Fruit fly (Drosophila melanogaster) whole organism, embryonic: Measurements from ENCODE around the gene CG34310.

Experiments used
- Atf-2 ChIP-seq: fragments of 200-800 bp; sonication (Bioruptor generic); optimal IDR thresholded peaks from 2 replicates; lab custom pipeline; 2016; ENCODE audit warnings: missing biosample characterization, missing genetic modification characterization
- CG10274 ChIP-seq: fragments of 200-800 bp; sonication (Bioruptor generic); optimal IDR thresholded peaks from 3 replicates; lab custom pipeline; 2017; ENCODE audit warnings: missing biosample characterization, mild to moderate bottlenecking, missing genetic modification characterization
- CG10959 ChIP-seq: fragments of 200-800 bp; sonication (Bioruptor generic); IDR thresholded peaks from 2 replicates; pipeline ENCODE4 v1.3.6; 2022; ENCODE audit warnings: missing biosample characterization, missing genetic modification characterization
- CG11093 ChIP-seq: fragments of 200-800 bp; sonication (Bioruptor generic); IDR thresholded peaks from 3 replicates; pipeline ENCODE4 v1.3.6; 2022; ENCODE audit warnings: missing biosample characterization, missing genetic modification characterization
- CG11504 ChIP-seq: fragments of 200-800 bp; sonication (Bioruptor generic); optimal IDR thresholded peaks from 3 replicates; lab custom pipeline; 2019; ENCODE audit warnings: missing biosample characterization, mild to moderate bottlenecking, missing genetic modification characterization, moderate library complexity
- CG12769 ChIP-seq: fragments of 200-800 bp; sonication (Bioruptor generic); optimal IDR thresholded peaks from 2 replicates; lab custom pipeline; 2019; ENCODE audit warnings: missing biosample characterization, mild to moderate bottlenecking, missing genetic modification characterization, moderate library complexity
- CG14860 ChIP-seq: fragments of 200-800 bp; sonication (Bioruptor generic); IDR thresholded peaks from 3 replicates; pipeline ENCODE4 v1.3.6; 2022; ENCODE audit warnings: missing biosample characterization, missing genetic modification characterization; ENCODE audit not compliant: partially characterized antibody
- CG15696 ChIP-seq: fragments of 200-800 bp; sonication (Bioruptor generic); optimal IDR thresholded peaks from 2 replicates; lab custom pipeline; 2019; ENCODE audit warnings: missing biosample characterization, mild to moderate bottlenecking, missing genetic modification characterization, moderate library complexity
- CG17612 ChIP-seq: fragments of 200-800 bp; sonication (Bioruptor generic); IDR thresholded peaks from 2 replicates; pipeline ENCODE4 v1.3.6; 2022; ENCODE audit warnings: missing biosample characterization, missing genetic modification characterization
- CG18764 ChIP-seq: fragments of 200-800 bp; sonication (Bioruptor generic); optimal IDR thresholded peaks from 3 replicates; lab custom pipeline; 2016; ENCODE audit warnings: missing biosample characterization, missing genetic modification characterization
- CG2199 ChIP-seq: fragments of 200-800 bp; sonication (Bioruptor generic); IDR thresholded peaks from 3 replicates; pipeline ENCODE4 v1.3.6; 2022; ENCODE audit warnings: missing biosample characterization, missing genetic modification characterization
- CG33557 ChIP-seq: fragments of 200-800 bp; sonication (Bioruptor generic); optimal IDR thresholded peaks from 2 replicates; lab custom pipeline; 2019; ENCODE audit warnings: missing biosample characterization, mild to moderate bottlenecking, missing genetic modification characterization, moderate library complexity
- CG4404 ChIP-seq: fragments of 200-800 bp; sonication (Bioruptor generic); IDR thresholded peaks from 2 replicates; pipeline ENCODE4 v1.3.6; 2022; ENCODE audit warnings: missing biosample characterization, missing genetic modification characterization
- CG7271 ChIP-seq: fragments of 200-800 bp; sonication (Bioruptor generic); optimal IDR thresholded peaks from 2 replicates; lab custom pipeline; 2018; ENCODE audit warnings: missing biosample characterization, mild to moderate bottlenecking, missing genetic modification characterization, moderate library complexity
- CG7357 ChIP-seq: fragments of 200-800 bp; sonication (Bioruptor generic); IDR thresholded peaks from 3 replicates; pipeline ENCODE4 v1.3.6; 2022; ENCODE audit warnings: missing biosample characterization, missing genetic modification characterization
- CG7963 ChIP-seq: fragments of 200-800 bp; sonication (Bioruptor generic); IDR thresholded peaks from 3 replicates; pipeline ENCODE4 v1.3.6; 2022; ENCODE audit warnings: missing biosample characterization, missing genetic modification characterization; ENCODE audit not compliant: partially characterized antibody
- CG8089 ChIP-seq: fragments of 200-800 bp; sonication (Bioruptor generic); optimal IDR thresholded peaks from 3 replicates; lab custom pipeline; 2016; ENCODE audit warnings: missing biosample characterization, missing genetic modification characterization
- CG8281 ChIP-seq: fragments of 200-800 bp; sonication (Bioruptor generic); optimal IDR thresholded peaks from 2 replicates; lab custom pipeline; 2018; ENCODE audit warnings: missing biosample characterization, mild to moderate bottlenecking, missing genetic modification characterization, moderate library complexity
- CG9215 ChIP-seq: fragments of 200-800 bp; sonication (Bioruptor generic); IDR thresholded peaks from 2 replicates; pipeline ENCODE4 v1.3.6; 2022; ENCODE audit warnings: missing biosample characterization, missing genetic modification characterization
- CG9727 ChIP-seq: fragments of 200-800 bp; sonication (Bioruptor generic); optimal IDR thresholded peaks from 3 replicates; lab custom pipeline; 2017; ENCODE audit warnings: missing biosample characterization, mild to moderate bottlenecking, missing genetic modification characterization
- CG9817 ChIP-seq: fragments of 200-800 bp; sonication (Bioruptor generic); optimal IDR thresholded peaks from 2 replicates; lab custom pipeline; 2018; ENCODE audit warnings: missing biosample characterization, mild to moderate bottlenecking, missing genetic modification characterization, moderate library complexity
- Dp ChIP-seq: fragments of 200-800 bp; sonication (Bioruptor generic); optimal IDR thresholded peaks from 2 replicates; lab custom pipeline; 2018; ENCODE audit warnings: missing biosample characterization, mild to moderate bottlenecking, missing genetic modification characterization, moderate library complexity
- HLHmδ ChIP-seq: fragments of 200-800 bp; sonication (Bioruptor generic); optimal IDR thresholded peaks from 2 replicates; lab custom pipeline; 2018; ENCODE audit warnings: missing biosample characterization, mild to moderate bottlenecking, missing genetic modification characterization, moderate library complexity
- HmgD ChIP-seq: fragments of 200-800 bp; sonication (Bioruptor generic); optimal IDR thresholded peaks from 3 replicates; lab custom pipeline; 2016; ENCODE audit warnings: missing biosample characterization, missing genetic modification characterization
- Hr39 ChIP-seq: fragments of >200 bp; optimal IDR thresholded peaks from 2 replicates; lab custom pipeline; 2017
- NFAT ChIP-seq: fragments of 200-800 bp; sonication (Bioruptor generic); IDR thresholded peaks from 2 replicates; pipeline ENCODE4 v1.3.6; 2022; ENCODE audit warnings: missing biosample characterization, missing genetic modification characterization
- Oaz ChIP-seq: fragments of 200-800 bp; sonication (Bioruptor generic); IDR thresholded peaks from 2 replicates; pipeline ENCODE4 v1.3.6; 2022; ENCODE audit warnings: missing biosample characterization, missing genetic modification characterization
- Rfx ChIP-seq: fragments of 200-800 bp; sonication (Bioruptor generic); IDR thresholded peaks from 2 replicates; pipeline ENCODE4 v1.3.6; 2022; ENCODE audit warnings: missing biosample characterization, missing genetic modification characterization
- Xbp1 ChIP-seq: fragments of 200-800 bp; sonication (Bioruptor generic); optimal IDR thresholded peaks from 3 replicates; lab custom pipeline; 2016; ENCODE audit warnings: missing biosample characterization, mild to moderate bottlenecking, missing genetic modification characterization
- ap ChIP-seq: fragments of 200-800 bp; sonication (Bioruptor generic); IDR thresholded peaks from 2 replicates; pipeline ENCODE4 v1.3.6; 2022; ENCODE audit warnings: missing biosample characterization, missing genetic modification characterization
- ase ChIP-seq: fragments of 200-800 bp; sonication (Bioruptor generic); IDR thresholded peaks from 3 replicates; pipeline ENCODE4 v1.3.6; 2022; ENCODE audit warnings: missing biosample characterization, missing genetic modification characterization
- bbx ChIP-seq: fragments of 200-800 bp; sonication (Bioruptor generic); IDR thresholded peaks from 2 replicates; pipeline ENCODE4 v1.3.6; 2022; ENCODE audit warnings: missing biosample characterization, missing genetic modification characterization; ENCODE audit not compliant: partially characterized antibody
- bigmax ChIP-seq: fragments of 200-800 bp; sonication (Bioruptor generic); optimal IDR thresholded peaks from 2 replicates; lab custom pipeline; 2018; ENCODE audit warnings: missing biosample characterization, mild to moderate bottlenecking, missing genetic modification characterization
- dmrt11E ChIP-seq: fragments of 200-800 bp; sonication (Bioruptor generic); optimal IDR thresholded peaks from 3 replicates; lab custom pipeline; 2018; ENCODE audit warnings: missing biosample characterization, mild to moderate bottlenecking, missing genetic modification characterization, moderate library complexity
- dysf ChIP-seq: fragments of 200-800 bp; sonication (Bioruptor generic); IDR thresholded peaks from 3 replicates; pipeline ENCODE4 v1.3.6; 2022; ENCODE audit warnings: missing biosample characterization, missing genetic modification characterization
- fd102C ChIP-seq: fragments of 200-800 bp; sonication (Bioruptor generic); optimal IDR thresholded peaks from 2 replicates; lab custom pipeline; 2018; ENCODE audit warnings: missing biosample characterization, mild to moderate bottlenecking, missing genetic modification characterization, moderate library complexity
- gcm ChIP-seq: fragments of 200-800 bp; sonication (Bioruptor generic); optimal IDR thresholded peaks from 2 replicates; lab custom pipeline; 2019; ENCODE audit warnings: missing biosample characterization, mild to moderate bottlenecking, missing genetic modification characterization, moderate library complexity
- hbn ChIP-seq: fragments of 200-800 bp; sonication (Bioruptor generic); IDR thresholded peaks from 2 replicates; pipeline ENCODE4 v1.3.6; 2022; ENCODE audit warnings: missing biosample characterization, missing genetic modification characterization; ENCODE audit not compliant: partially characterized antibody
- lilli ChIP-seq: fragments of 200-800 bp; sonication (Bioruptor generic); optimal IDR thresholded peaks from 3 replicates; lab custom pipeline; 2016; ENCODE audit warnings: missing biosample characterization, missing genetic modification characterization
- nau ChIP-seq: fragments of 200-800 bp; sonication (Bioruptor generic); optimal IDR thresholded peaks from 3 replicates; lab custom pipeline; 2017; ENCODE audit warnings: missing biosample characterization, mild to moderate bottlenecking, missing genetic modification characterization, missing genetic modification reagents
- nerfin-2 ChIP-seq: fragments of 200-800 bp; sonication (Bioruptor generic); IDR thresholded peaks from 2 replicates; pipeline ENCODE4 v1.3.6; 2022; ENCODE audit warnings: missing biosample characterization, missing genetic modification characterization; ENCODE audit not compliant: partially characterized antibody
- onecut ChIP-seq: fragments of 200-800 bp; sonication (Bioruptor generic); IDR thresholded peaks from 2 replicates; pipeline ENCODE4 v1.3.6; 2022; ENCODE audit warnings: missing biosample characterization, missing genetic modification characterization
- pnt ChIP-seq: fragments of 200-800 bp; sonication (Bioruptor generic); optimal IDR thresholded peaks from 3 replicates; lab custom pipeline; 2016; ENCODE audit warnings: missing biosample characterization, missing genetic modification characterization
- pzg ChIP-seq: fragments of 200-800 bp; sonication (Bioruptor generic); optimal IDR thresholded peaks from 3 replicates; lab custom pipeline; 2018; ENCODE audit warnings: missing biosample characterization, mild to moderate bottlenecking, missing genetic modification characterization, moderate library complexity
- ro ChIP-seq: fragments of 200-800 bp; sonication (Bioruptor generic); IDR thresholded peaks from 2 replicates; pipeline ENCODE4 v1.3.6; 2022; ENCODE audit warnings: missing biosample characterization, missing genetic modification characterization
- row ChIP-seq: fragments of 200-800 bp; sonication (Bioruptor generic); IDR thresholded peaks from 3 replicates; pipeline ENCODE4 v1.3.6; 2022; ENCODE audit warnings: missing biosample characterization, missing genetic modification characterization
- sr ChIP-seq: fragments of 200-800 bp; sonication (Bioruptor generic); IDR thresholded peaks from 3 replicates; pipeline ENCODE4 v1.3.6; 2022; ENCODE audit warnings: missing biosample characterization, missing genetic modification characterization
- tll ChIP-seq, 2 experiments: fragments of 200-800 bp in 1 of 2; fragments of >200 bp in 1 of 2; sonication (Bioruptor generic) in 1 of 2; optimal IDR thresholded peaks; 2 replicates each; lab custom pipeline; 2017 to 2019; ENCODE audit warnings: missing biosample characterization in 2 of 2, missing genetic modification characterization in 2 of 2, mild to moderate bottlenecking in 1 of 2, moderate library complexity in 1 of 2
- trh ChIP-seq: fragments of 200-800 bp; sonication (Bioruptor generic); optimal IDR thresholded peaks from 2 replicates; lab custom pipeline; 2016; ENCODE audit warnings: missing biosample characterization, missing genetic modification characterization
- ttk ChIP-seq: fragments of 200-800 bp; sonication (Bioruptor generic); IDR thresholded peaks from 2 replicates; pipeline ENCODE4 v2.1.2; 2022; ENCODE audit warnings: missing biosample characterization, missing genetic modification characterization
- zfh2 ChIP-seq: fragments of 200-800 bp; sonication (Bioruptor generic); optimal IDR thresholded peaks from 2 replicates; lab custom pipeline; 2016; ENCODE audit warnings: missing biosample characterization, missing genetic modification characterization

The CG34310 gene

DNA sequence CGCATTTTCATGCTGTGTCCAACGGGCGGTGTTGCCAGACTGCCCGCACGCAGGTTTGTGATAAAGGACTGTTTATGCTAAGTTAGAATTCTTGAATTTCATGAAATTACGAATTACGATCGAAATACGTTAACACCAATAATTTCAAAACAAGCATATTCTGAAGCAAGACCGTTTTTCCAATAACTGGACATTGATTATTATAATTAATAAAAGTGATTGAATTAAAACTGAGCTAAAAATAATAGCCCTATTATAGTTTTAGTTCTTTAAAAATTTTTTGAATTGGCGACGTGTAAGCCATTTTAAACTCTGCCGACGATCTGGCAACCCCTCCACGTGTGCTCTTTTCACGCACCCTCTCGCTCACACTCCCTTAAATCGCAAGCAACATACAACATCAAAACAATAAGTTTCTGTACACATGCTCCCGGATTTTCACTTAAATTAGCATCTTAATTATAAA is 15.3 kb upstream of the CG34310 start (continued):
- no peak for TF ChIP-seq bigmax (GFP tag; lab: Kevin White, UChicago)
- TF ChIP-seq Rfx = peak; percentile 94
- peak; percentile 93 for TF ChIP-seq CG9215 (GFP tag; lab: Robert Waterston, UW)
- TF ChIP-seq CG7963 (GFP tag; lab: Robert Waterston, UW) = no peak
- TF ChIP-seq CG10959 (GFP tag; lab: Robert Waterston, UW) = peak; percentile 75
- peak; percentile 23 for TF ChIP-seq Dp (GFP tag; lab: Kevin White, UChicago)
- TF ChIP-seq CG12769 (tag; lab: Kevin White, UChicago) = peak; percentile 93
- TF ChIP-seq CG9817 (tag; lab: Kevin White, UChicago) = peak; percentile 96
- peak; percentile 93 for TF ChIP-seq Oaz (GFP tag; lab: Robert Waterston, UW)
- TF ChIP-seq onecut (GFP tag; lab: Robert Waterston, UW) = peak; percentile 83
- peak; percentile 87 for TF ChIP-seq CG10274 (GFP tag; lab: Kevin White, UChicago)
- peak; percentile 97 for TF ChIP-seq lilli (GFP tag; lab: Kevin White, UChicago)
- TF ChIP-seq pnt (GFP tag; lab: Kevin White, UChicago) = peak; percentile 86
- TF ChIP-seq hbn = no peak
- TF ChIP-seq CG11093 (GFP tag; lab: Robert Waterston, UW) = peak; percentile 80
- peak; percentile 87 for TF ChIP-seq Atf-2 (GFP tag; lab: Kevin White, UChicago)
- peak; percentile 28 for TF ChIP-seq tll (GFP tag; optimal IDR thresholded peaks at IDR 0.05; lab: Kevin White, UChicago)
- TF ChIP-seq CG8089 = peak; percentile 83
- no peak for TF ChIP-seq nerfin-2 (GFP tag; lab: Robert Waterston, UW)
- TF ChIP-seq zfh2 = peak; percentile 94
- TF ChIP-seq CG18764 (GFP tag; lab: Kevin White, UChicago) = peak; percentile 91
- peak; percentile 93 for TF ChIP-seq dmrt11E (tag; lab: Kevin White, UChicago)
- peak; percentile 61; the same call in 2 of the 3 replicates for TF ChIP-seq sr (GFP tag; lab: Robert Waterston, UW)
- peak; percentile 85 for TF ChIP-seq CG17612 (GFP tag; lab: Robert Waterston, UW)
- peak; percentile 94 for TF ChIP-seq trh
- TF ChIP-seq row = peak; percentile 95
- TF ChIP-seq Hr39 = no peak
- no peak for TF ChIP-seq bbx (GFP tag; lab: Robert Waterston, UW)
- peak; percentile 86 for TF ChIP-seq CG8281 (tag; lab: Kevin White, UChicago)
- TF ChIP-seq NFAT (GFP tag; lab: Robert Waterston, UW) = peak; percentile 72; the same call in 1 of the 2 replicates
- TF ChIP-seq CG7357 (GFP tag; lab: Robert Waterston, UW) = peak; percentile 88
- TF ChIP-seq HLHmδ (GFP tag; lab: Kevin White, UChicago) = no peak
- peak; percentile 96 for TF ChIP-seq CG15696 (tag; lab: Kevin White, UChicago)
- peak; percentile 96 for TF ChIP-seq CG11504 (tag; lab: Kevin White, UChicago)
- TF ChIP-seq ase (GFP tag; lab: Robert Waterston, UW) = peak; percentile 86
- peak; percentile 36 for TF ChIP-seq pzg (GFP tag; lab: Kevin White, UChicago)
- peak; percentile 96 for TF ChIP-seq Xbp1
- peak; percentile 78 for TF ChIP-seq ap
- peak; percentile 93 for TF ChIP-seq gcm (GFP tag; lab: Kevin White, UChicago)
- TF ChIP-seq CG9727 (GFP tag; lab: Kevin White, UChicago) = peak; percentile 97
- peak; percentile 93 for TF ChIP-seq nau (GFP tag; lab: Kevin White, UChicago)
- TF ChIP-seq dysf (GFP tag; lab: Robert Waterston, UW) = peak; percentile 95
- TF ChIP-seq ro (GFP tag; lab: Robert Waterston, UW) = peak; percentile 80
- peak; percentile 88 for TF ChIP-seq CG4404
- TF ChIP-seq CG2199 (GFP tag; lab: Robert Waterston, UW) = peak; percentile 86; the same call in 1 of the 3 replicates
- TF ChIP-seq HmgD (GFP tag; lab: Kevin White, UChicago) = no peak
- peak; percentile 15 for TF ChIP-seq fd102C (GFP tag; lab: Kevin White, UChicago)
- TF ChIP-seq CG33557 (GFP tag; lab: Kevin White, UChicago) = peak; percentile 89
- TF ChIP-seq CG7271 (tag; lab: Kevin White, UChicago) = peak; percentile 74
- TF ChIP-seq CG14860 (GFP tag; lab: Robert Waterston, UW) = no peak
- TF ChIP-seq ttk (GFP tag; lab: Robert Waterston, UW) = peak; percentile 90
